Worm (Caenorhabditis elegans): ENCODE data around the gene sri-33.
"Not testable (repeated sequence)": the region's sequence is repeated elsewhere in the genome, so short reads cannot be mapped to it uniquely, and the experiment has no call there.

sri-33 gene

ce11 chrII:3196966-3197365, 40.3 kb upstream of the sri-33 start, which contains the start of gene gcy-15:
Gene gcy-15, minus strand, starts transcription at chrII:3197066.
- TF ChIP-seq nhr-21 (tag; optimal IDR thresholded peaks at IDR 0.05), result no peak
- TF ChIP-seq sma-9 (GFP tag; optimal IDR thresholded peaks at IDR 0.05), result no peak
- no peak for TF ChIP-seq sma-9 (tag; optimal IDR thresholded peaks at IDR 0.05)
- no peak for TF ChIP-seq gmeb-1 (tag; optimal IDR thresholded peaks at IDR 0.05)
- TF ChIP-seq unc-62 (GFP tag; optimal IDR thresholded peaks at IDR 0.05), result no peak
- no peak for TF ChIP-seq fos-1 (tag; optimal IDR thresholded peaks at IDR 0.05)
- no peak for TF ChIP-seq lsy-2 (tag; optimal IDR thresholded peaks at IDR 0.05)
- TF ChIP-seq lin-39 (tag; optimal IDR thresholded peaks at IDR 0.05), result no peak
- TF ChIP-seq ztf-4 (tag; optimal IDR thresholded peaks at IDR 0.05), result no peak

DNA sequence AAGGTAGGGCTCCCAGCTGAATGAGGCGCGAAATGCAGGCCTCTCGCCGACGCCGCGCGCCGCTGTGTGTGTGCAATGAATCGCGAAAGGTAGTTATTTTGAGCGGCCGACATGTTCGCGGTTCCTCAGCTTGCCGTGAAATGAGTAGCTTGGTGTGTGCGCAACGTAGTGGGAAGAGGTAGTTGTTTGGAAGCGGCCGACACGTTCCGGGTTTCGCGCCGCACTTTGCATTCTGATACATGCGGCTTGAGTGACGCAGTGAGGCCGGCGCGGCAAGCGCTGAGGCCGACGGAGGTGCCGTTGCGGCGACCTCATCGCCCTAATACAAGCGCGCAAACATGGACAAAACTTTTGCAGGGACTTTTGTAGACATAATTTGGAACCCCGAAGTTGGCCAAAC, 39.1 kb upstream of the sri-33 start:
- TF ChIP-seq sma-9 (GFP tag; optimal IDR thresholded peaks at IDR 0.05) (no peak), sma-9 (tag; optimal IDR thresholded peaks at IDR 0.05) (no peak), unc-55 (GFP tag; optimal IDR thresholded peaks at IDR 0.05) (no peak), egl-27 (tag; optimal IDR thresholded peaks at IDR 0.05) (no peak), zag-1 (tag; optimal IDR thresholded peaks at IDR 0.05) (no peak), gmeb-1 (tag; optimal IDR thresholded peaks at IDR 0.05) (no peak), C34F6.9 (tag; optimal IDR thresholded peaks at IDR 0.05) (no peak), R02D3.7 (tag; optimal IDR thresholded peaks at IDR 0.05) (no peak), nhr-129 (tag; optimal IDR thresholded peaks at IDR 0.05) (no peak), lin-39 (tag; optimal IDR thresholded peaks at IDR 0.05) (no peak), F13H6.1 (tag; optimal IDR thresholded peaks at IDR 0.05) (no peak)

DNA sequence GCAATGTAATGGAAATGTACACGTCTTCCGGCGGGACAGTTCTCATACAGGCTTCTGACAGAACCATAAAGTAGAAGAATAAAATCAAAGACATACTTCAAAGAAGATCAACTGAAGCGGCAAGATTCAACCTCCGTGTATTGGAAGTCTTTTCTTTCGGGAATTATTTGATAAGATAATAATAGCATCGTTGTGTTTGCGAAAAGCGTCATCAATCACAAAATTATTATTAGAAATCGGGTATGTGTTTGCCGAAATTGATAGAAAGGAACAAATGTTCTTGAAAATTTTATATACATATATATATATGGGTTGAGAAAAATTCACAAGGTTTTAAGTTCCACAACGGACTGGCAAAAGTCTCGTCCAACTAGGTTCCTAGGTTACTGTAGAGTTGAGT, 34.9 kb upstream of the sri-33 start, which contains the start of gene Y27F2A.9:
Gene Y27F2A.9 (minus strand): TSS at position 101 of the 400 bp plus-strand sequence.
- TF ChIP-seq nhr-12, peb-1, nhr-11 (tag; optimal IDR thresholded peaks at IDR 0.05): not testable (repeated sequence)

DNA sequence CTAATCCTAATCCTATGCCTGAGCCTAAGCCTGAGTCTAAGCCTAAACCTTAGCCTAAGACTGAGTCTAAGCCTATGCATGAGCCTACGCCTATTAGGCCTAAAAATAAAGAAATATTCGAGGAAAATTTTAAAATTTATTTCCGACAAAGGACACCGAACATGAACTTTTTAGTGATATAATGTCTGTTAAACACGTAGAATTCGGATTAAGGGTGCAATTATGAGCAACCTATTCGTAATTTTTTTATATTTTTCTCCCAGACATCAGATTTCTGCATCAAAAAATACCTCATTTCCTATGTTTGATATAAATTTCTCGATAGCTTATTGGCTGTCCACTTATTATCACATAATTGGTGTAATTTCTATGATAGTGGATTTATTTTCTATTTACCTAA, 32.4 kb upstream of the sri-33 start, which contains the start of gene Y27F2A.11:
Gene Y27F2A.11 (plus strand): TSS at position 301 of the 400 bp plus-strand sequence.
- TF ChIP-seq ceh-16 (tag; optimal IDR thresholded peaks at IDR 0.05); unc-62 (GFP tag; optimal IDR thresholded peaks at IDR 0.05); elt-3 (tag; optimal IDR thresholded peaks at IDR 0.05): not testable (repeated sequence)

ce11 chrII:3185848-3186247, 29.2 kb upstream of the sri-33 start:
- no peak for TF ChIP-seq blmp-1 (tag; optimal IDR thresholded peaks at IDR 0.05; ENCODE audit: insufficient read depth)
- no peak for TF ChIP-seq crh-2 (tag; optimal IDR thresholded peaks at IDR 0.05)
- no peak for TF ChIP-seq Y55F3AM.14 (GFP tag; optimal IDR thresholded peaks at IDR 0.05)
- TF ChIP-seq F13H6.1 (tag; optimal IDR thresholded peaks at IDR 0.05), result no peak

ce11 chrII:3184858-3185257, 28.2 kb upstream of the sri-33 start, which contains the start of gene sri-78:
Gene sri-78, plus strand, starts transcription at chrII:3185158.
- not testable (repeated sequence) for TF ChIP-seq nhr-25, elt-1, nhr-11 (tag; optimal IDR thresholded peaks at IDR 0.05)

DNA sequence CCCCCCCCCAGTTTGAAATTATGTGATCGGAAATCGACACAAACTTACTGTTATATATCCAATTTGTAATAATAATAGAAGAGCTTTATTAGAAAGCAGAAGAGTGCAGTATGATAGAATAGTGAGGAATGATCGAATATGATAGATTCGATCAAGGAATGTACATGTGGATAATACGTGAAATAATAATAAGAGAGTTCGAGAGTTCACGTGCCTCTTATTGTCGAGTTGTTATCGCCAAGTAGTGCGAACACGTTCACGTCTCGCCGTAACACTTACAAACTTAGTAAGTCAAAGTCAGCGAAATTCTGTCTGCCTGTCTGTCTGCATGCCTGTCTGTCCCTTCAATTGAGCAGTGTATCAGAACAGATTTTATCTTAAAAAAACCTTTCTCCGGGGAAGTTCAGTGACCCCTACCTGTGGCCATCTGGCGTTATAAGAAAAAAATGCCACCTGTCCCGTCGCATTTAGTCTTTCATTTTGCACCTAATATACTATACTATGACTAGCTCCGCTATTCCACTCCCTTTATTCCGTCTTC, 26.7 kb upstream of the sri-33 start, which contains the start of the genes Y27F2A.6 and Y27F2A.8:
Gene Y27F2A.6 (minus strand): TSS at position 101 of the 541 bp plus-strand sequence.
Gene Y27F2A.8 (plus strand): TSS at position 491 of the 541 bp plus-strand sequence.
- not testable (repeated sequence) for TF ChIP-seq sma-9 (GFP tag; optimal IDR thresholded peaks at IDR 0.05); sma-9 (tag; optimal IDR thresholded peaks at IDR 0.05); nhr-77 (tag; optimal IDR thresholded peaks at IDR 0.05); F13H6.1 (tag; optimal IDR thresholded peaks at IDR 0.05)

ce11 chrII:3177663-3178062, 21.0 kb upstream of the sri-33 start, which contains the start of gene sri-40:
Gene sri-40, plus strand, starts transcription at chrII:3177963.
- not testable (repeated sequence) for TF ChIP-seq C34F6.9, lin-11, nhr-21 (tag; optimal IDR thresholded peaks at IDR 0.05)

All from whole organism, L2 larva.